Worm (Caenorhabditis elegans) whole organism, L3 larva: ENCODE measurements around the gene F26D11.1.

Experiments
- elt-2 ChIP-seq: sonication (generic microtip); optimal IDR thresholded peaks from 2 replicates; lab custom pipeline; 2016; ENCODE audit warnings: missing genetic modification reagents, mild to moderate bottlenecking, missing genetic modification characterization, missing compliant biosample characterization
- lin-15B ChIP-seq: fragments of 150-350 bp; optimal IDR thresholded peaks from 2 replicates; lab custom pipeline; 2014; ENCODE audit warnings: missing biosample characterization, missing genetic modification characterization
- zag-1 ChIP-seq: fragments of 150-350 bp; optimal IDR thresholded peaks from 2 replicates; lab custom pipeline; 2014; ENCODE audit warnings: missing biosample characterization, missing genetic modification characterization
- ztf-4 ChIP-seq: fragments of 150-350 bp; optimal IDR thresholded peaks from 2 replicates; lab custom pipeline; 2014; ENCODE audit warnings: missing biosample characterization, missing genetic modification characterization

DNA sequence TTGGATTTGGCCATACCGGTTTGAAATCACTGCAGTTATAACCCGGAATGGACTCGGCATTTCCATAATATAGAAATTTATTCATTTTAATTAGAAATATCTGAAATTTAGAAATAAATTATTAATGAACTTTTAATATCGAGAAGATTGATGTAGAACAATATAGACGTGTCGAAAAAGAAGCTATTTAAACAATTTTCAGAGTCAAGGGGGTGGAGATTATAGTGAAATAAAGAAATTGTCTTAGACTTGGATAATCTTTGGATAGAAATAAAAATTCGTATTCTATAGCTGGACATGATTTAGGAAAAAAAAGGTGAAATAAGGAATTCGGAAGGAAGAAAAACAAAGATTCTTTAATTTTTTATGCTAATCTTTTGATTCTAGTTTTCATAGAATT is 41.0 kb upstream of the F26D11.1 start, which contains the start of gene srt-53:
- TF ChIP-seq ztf-4 = no peak
- no peak for TF ChIP-seq lin-15B (tag; lab: Kevin White, UChicago)
- TF ChIP-seq elt-2 = no peak
- no peak for TF ChIP-seq zag-1
